Worm (Caenorhabditis elegans) whole organism, mixed stage, embryonic: ENCODE measurements around the gene srbc-54.
"Not testable (repeated sequence)": the region's sequence is repeated elsewhere in the genome, so short reads cannot be mapped to it uniquely, and the experiment has no call there.

Experiments used
- M03D4.4 ChIP-seq: sonication (generic microtip); optimal IDR thresholded peaks from 2 replicates; lab custom pipeline; 2017; ENCODE audit warnings: mild to moderate bottlenecking, missing genetic modification characterization, missing compliant biosample characterization
- bed-3 ChIP-seq: fragments of 200-800 bp; sonication (Bioruptor generic); optimal IDR thresholded peaks from 3 replicates; lab custom pipeline; 2018; ENCODE audit warnings: mild to moderate bottlenecking, missing genetic modification characterization, moderate library complexity, missing compliant biosample characterization
- blmp-1 ChIP-seq: fragments of 150-350 bp; optimal IDR thresholded peaks from 2 replicates; lab custom pipeline; 2014; ENCODE audit warnings: missing biosample characterization, missing genetic modification characterization
- ceh-39 ChIP-seq: fragments of 150-350 bp; optimal IDR thresholded peaks from 2 replicates; lab custom pipeline; 2014; ENCODE audit warnings: missing biosample characterization, missing genetic modification characterization
- ceh-43 ChIP-seq: fragments of 200-800 bp; sonication (Bioruptor generic); optimal IDR thresholded peaks from 2 replicates; lab custom pipeline; 2018; ENCODE audit warnings: mild to moderate bottlenecking, missing genetic modification characterization, moderate library complexity, missing compliant biosample characterization
- ces-1 ChIP-seq: fragments of 150-350 bp; optimal IDR thresholded peaks from 2 replicates; lab custom pipeline; 2014; ENCODE audit warnings: missing biosample characterization, missing genetic modification reagents, missing genetic modification characterization
- cnd-1 ChIP-seq: fragments of 200-800 bp; sonication (Bioruptor generic); optimal IDR thresholded peaks from 2 replicates; lab custom pipeline; 2018; ENCODE audit warnings: mild to moderate bottlenecking, missing genetic modification characterization, missing compliant biosample characterization
- elt-3 ChIP-seq: fragments of 150-350 bp; optimal IDR thresholded peaks from 2 replicates; lab custom pipeline; 2014; ENCODE audit warnings: missing biosample characterization, missing genetic modification characterization
- flh-1 ChIP-seq: fragments of 200-800 bp; sonication (Bioruptor generic); optimal IDR thresholded peaks from 2 replicates; lab custom pipeline; 2018; ENCODE audit warnings: mild to moderate bottlenecking, missing genetic modification characterization, moderate library complexity, missing compliant biosample characterization
- ham-2 ChIP-seq: fragments of 200-800 bp; sonication (Bioruptor generic); optimal IDR thresholded peaks from 2 replicates; lab custom pipeline; 2018; ENCODE audit warnings: mild to moderate bottlenecking, missing genetic modification characterization, missing compliant biosample characterization
- lin-13 ChIP-seq: fragments of 150-350 bp; optimal IDR thresholded peaks from 2 replicates; lab custom pipeline; 2014; ENCODE audit warnings: missing biosample characterization, missing genetic modification characterization
- lin-32 ChIP-seq: fragments of 200-800 bp; sonication (Bioruptor generic); optimal IDR thresholded peaks from 2 replicates; lab custom pipeline; 2018; ENCODE audit warnings: mild to moderate bottlenecking, missing genetic modification characterization, missing compliant biosample characterization
- mab-5 ChIP-seq: fragments of 150-350 bp; optimal IDR thresholded peaks from 2 replicates; lab custom pipeline; 2014; ENCODE audit warnings: missing biosample characterization, missing genetic modification characterization
- nhr-2 ChIP-seq: fragments of 150-350 bp; optimal IDR thresholded peaks from 2 replicates; lab custom pipeline; 2014; ENCODE audit warnings: missing biosample characterization, missing genetic modification characterization
- nhr-237 ChIP-seq: fragments of 150-350 bp; optimal IDR thresholded peaks from 2 replicates; lab custom pipeline; 2014; ENCODE audit warnings: missing biosample characterization, missing genetic modification characterization
- nhr-28 ChIP-seq: fragments of 150-350 bp; optimal IDR thresholded peaks from 2 replicates; lab custom pipeline; 2014; ENCODE audit warnings: missing biosample characterization, missing genetic modification characterization
- nhr-76 ChIP-seq: sonication (generic microtip); optimal IDR thresholded peaks from 2 replicates; lab custom pipeline; 2017; ENCODE audit warnings: missing biosample characterization, missing genetic modification characterization
- pha-4 ChIP-seq: fragments of 150-350 bp; optimal IDR thresholded peaks from 2 replicates; lab custom pipeline; 2018; ENCODE audit warnings: missing biosample characterization, missing genetic modification reagents, missing genetic modification characterization
- sem-2 ChIP-seq: fragments of 200-800 bp; sonication (Bioruptor generic); optimal IDR thresholded peaks from 2 replicates; lab custom pipeline; 2018; ENCODE audit warnings: mild to moderate bottlenecking, missing genetic modification characterization, missing compliant biosample characterization
- snpc-4 ChIP-seq: fragments of 150-350 bp; optimal IDR thresholded peaks from 2 replicates; lab custom pipeline; 2014; ENCODE audit warnings: missing biosample characterization, missing genetic modification characterization
- sptf-1 ChIP-seq: sonication (generic microtip); optimal IDR thresholded peaks from 2 replicates; lab custom pipeline; 2017; ENCODE audit warnings: mild to moderate bottlenecking, missing genetic modification characterization, moderate library complexity, missing compliant biosample characterization
- tbx-8 ChIP-seq: fragments of 200-800 bp; sonication (Bioruptor generic); optimal IDR thresholded peaks from 2 replicates; lab custom pipeline; 2018; ENCODE audit warnings: mild to moderate bottlenecking, missing genetic modification characterization, moderate library complexity, missing compliant biosample characterization
- unc-120 ChIP-seq: sonication (generic microtip); optimal IDR thresholded peaks from 2 replicates; lab custom pipeline; 2017; ENCODE audit warnings: missing genetic modification characterization, missing compliant biosample characterization; ENCODE audit not compliant: poor library complexity, severe bottlenecking
- unc-62 ChIP-seq: fragments of 150-350 bp; optimal IDR thresholded peaks from 2 replicates; lab custom pipeline; 2014; ENCODE audit warnings: missing biosample characterization, missing genetic modification reagents, missing genetic modification characterization
- zip-8 ChIP-seq: fragments of 150-350 bp; optimal IDR thresholded peaks from 2 replicates; lab custom pipeline; 2014; ENCODE audit warnings: missing biosample characterization, missing genetic modification characterization
- ztf-11 ChIP-seq: fragments of 150-350 bp; optimal IDR thresholded peaks from 2 replicates; lab custom pipeline; 2014; ENCODE audit warnings: missing biosample characterization, missing genetic modification characterization

srbc-54 gene

DNA sequence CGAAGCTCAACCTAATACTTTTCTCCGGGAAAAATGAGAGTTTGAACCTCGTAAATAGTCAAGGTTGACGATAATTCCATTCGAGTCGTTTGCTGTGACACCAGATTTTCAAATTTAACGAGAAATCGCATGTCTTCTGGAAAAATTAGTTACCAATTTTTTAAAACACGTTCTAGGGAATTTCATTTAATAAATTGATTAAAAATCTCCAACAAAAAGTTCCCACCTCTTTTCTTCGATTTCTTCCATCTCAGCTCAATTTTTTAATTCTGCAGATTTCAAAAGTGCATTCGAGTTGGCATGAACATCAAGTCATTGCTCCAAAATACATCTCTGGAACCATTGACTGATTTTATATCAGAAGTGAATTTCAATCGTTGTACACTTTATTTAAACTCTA, 21.5 kb downstream of the srbc-54 start, which contains the start of gene nhr-282:
Gene nhr-282, plus strand, starts transcription at position 301 of the 400 bp plus-strand sequence.
- not testable (repeated sequence) for TF ChIP-seq ham-2 (GFP tag; lab: Kevin White, UChicago); sem-2; unc-120 (tag; lab: Kevin White, UChicago)

DNA sequence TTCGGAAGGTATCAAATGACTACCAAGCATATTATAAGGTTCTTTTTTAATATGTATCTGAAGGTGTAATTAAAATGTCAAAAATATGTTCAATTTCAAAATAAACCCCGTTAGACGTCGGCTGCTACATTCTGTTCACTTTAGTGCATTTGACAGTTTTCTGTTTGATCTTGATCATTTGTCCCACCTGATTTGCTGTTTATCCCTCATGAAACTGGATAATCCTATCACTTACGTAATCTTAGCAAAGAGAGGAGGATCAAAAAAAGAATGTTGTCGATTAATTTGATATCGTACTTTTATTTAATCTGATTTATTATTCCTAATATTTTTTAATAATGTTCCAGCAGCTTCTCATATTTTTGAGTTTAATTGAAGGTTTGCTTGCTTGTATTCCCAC, 23.1 kb downstream of the srbc-54 start, which contains the start of gene F54B8.1:
Gene F54B8.1, plus strand, starts transcription at position 301 of the 400 bp plus-strand sequence.
- TF ChIP-seq nhr-237 (tag; lab: Kevin White, UChicago), result no peak

DNA sequence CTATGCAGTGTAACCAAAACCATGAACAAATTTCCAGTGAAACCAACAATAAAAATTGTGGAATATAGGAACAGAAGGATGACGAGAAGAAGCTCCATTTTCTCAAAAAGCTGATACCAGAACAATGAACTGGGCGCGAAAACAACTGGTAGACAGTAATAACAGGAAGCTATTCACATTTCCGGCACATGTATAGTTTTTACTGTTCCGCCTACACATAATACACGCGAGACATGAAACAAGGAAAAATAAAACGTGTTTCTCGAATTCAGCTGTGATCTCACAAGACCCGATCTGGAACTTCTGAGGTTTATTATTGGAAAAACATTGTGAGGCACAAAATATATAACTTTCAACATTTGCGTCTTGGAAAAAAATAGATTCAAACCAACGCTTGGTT, 24.0 kb downstream of the srbc-54 start, which contains the start of gene srsx-36:
Gene srsx-36, minus strand, starts transcription at position 101 of the 400 bp plus-strand sequence.
- TF ChIP-seq flh-1, result no peak
- TF ChIP-seq ceh-43 (GFP tag; lab: Kevin White, UChicago), result no peak
- no peak for TF ChIP-seq ztf-11
- TF ChIP-seq M03D4.4 (tag; lab: Kevin White, UChicago), result no peak
- no peak for TF ChIP-seq sptf-1 (tag; lab: Kevin White, UChicago)
- TF ChIP-seq sem-2, result no peak
- no peak for TF ChIP-seq cnd-1 (tag; lab: Kevin White, UChicago)
- no peak for TF ChIP-seq mab-5 (tag; lab: Kevin White, UChicago)
- TF ChIP-seq blmp-1 (tag; lab: Kevin White, UChicago), result no peak
- TF ChIP-seq pha-4 (tag; lab: Kevin White, UChicago), result no peak
- TF ChIP-seq ces-1 (GFP tag; lab: Kevin White, UChicago), result no peak
- TF ChIP-seq unc-62 (GFP tag; lab: Kevin White, UChicago), result no peak
- no peak for TF ChIP-seq tbx-8 (GFP tag; lab: Kevin White, UChicago)
- no peak for TF ChIP-seq elt-3 (tag; lab: Kevin White, UChicago)
- TF ChIP-seq nhr-237 (tag; lab: Kevin White, UChicago), result no peak
- no peak for TF ChIP-seq nhr-76 (tag; lab: Kevin White, UChicago)
- TF ChIP-seq, all 35 proteins: peak for 0

DNA sequence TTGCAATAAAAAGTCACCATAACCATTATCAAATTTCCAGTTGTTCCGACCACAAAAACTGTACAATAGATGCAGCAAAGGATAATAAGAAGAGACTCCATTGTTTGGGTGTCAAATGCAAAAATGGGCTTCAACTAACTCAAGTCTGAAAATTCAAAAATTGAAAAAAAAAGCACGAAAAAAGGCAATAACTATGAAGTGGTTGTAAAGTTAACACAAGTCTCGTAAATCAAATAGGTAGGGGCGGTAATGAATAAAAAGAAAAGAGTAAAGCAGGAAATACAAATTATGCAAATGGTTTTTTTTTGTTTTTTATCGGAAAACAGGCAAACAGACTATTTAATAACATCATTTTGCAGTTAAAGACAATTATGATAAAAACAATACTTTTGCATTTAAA, 26.1 kb downstream of the srbc-54 start, which contains the start of gene srsx-38:
Gene srsx-38, minus strand, starts transcription at position 101 of the 400 bp plus-strand sequence.
- not testable (repeated sequence) for TF ChIP-seq elt-3 (tag; lab: Kevin White, UChicago); ham-2 (GFP tag; lab: Kevin White, UChicago); bed-3

DNA sequence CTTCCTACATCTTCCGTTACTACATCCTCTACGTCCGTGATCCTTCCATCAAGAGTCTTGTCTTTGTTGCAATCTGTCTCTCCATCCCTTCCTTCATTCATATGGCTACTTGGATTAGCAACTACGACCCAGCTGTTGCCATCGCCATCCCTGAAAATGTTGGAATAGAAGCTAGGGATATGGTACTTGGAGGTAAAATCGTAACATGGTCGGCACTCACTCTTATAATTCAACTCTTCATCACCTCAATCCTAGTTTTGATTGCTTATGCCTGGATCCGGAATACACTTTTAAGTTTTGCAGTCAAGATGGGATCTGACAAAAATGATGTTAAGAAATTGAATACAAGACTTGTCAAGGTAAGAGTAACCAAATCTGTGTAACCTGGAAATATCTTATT, 29.8 kb downstream of the srbc-54 start, which contains the start of gene T26E4.18:
Gene T26E4.18, minus strand, starts transcription at position 101 of the 400 bp plus-strand sequence.
- not testable (repeated sequence) for TF ChIP-seq lin-13; nhr-28 (tag; lab: Kevin White, UChicago); unc-62 (GFP tag; lab: Kevin White, UChicago)

DNA sequence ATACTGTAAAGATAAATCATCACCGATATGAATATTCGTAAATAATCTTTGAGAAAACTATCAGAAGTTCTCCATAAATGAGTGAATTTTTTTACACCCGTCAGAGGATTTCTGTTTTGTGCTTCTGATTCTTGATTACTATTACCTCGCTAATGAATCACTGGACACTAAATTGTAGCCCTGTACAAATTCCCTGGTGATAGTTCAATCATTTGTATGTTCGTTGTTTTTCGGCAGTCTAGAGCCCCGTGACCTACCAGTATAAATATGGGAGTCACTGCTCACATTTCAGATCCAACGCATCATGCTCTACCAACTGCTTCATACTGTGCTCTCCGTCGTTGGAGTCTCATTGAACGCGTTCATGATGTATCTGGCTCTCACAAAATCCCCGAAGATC, 30.4 kb downstream of the srbc-54 start, which contains the start of gene srd-27:
Gene srd-27, plus strand, starts transcription at position 301 of the 400 bp plus-strand sequence.
- not testable (repeated sequence) for TF ChIP-seq ces-1 (GFP tag; lab: Kevin White, UChicago); flh-1; nhr-237 (tag; lab: Kevin White, UChicago)

DNA sequence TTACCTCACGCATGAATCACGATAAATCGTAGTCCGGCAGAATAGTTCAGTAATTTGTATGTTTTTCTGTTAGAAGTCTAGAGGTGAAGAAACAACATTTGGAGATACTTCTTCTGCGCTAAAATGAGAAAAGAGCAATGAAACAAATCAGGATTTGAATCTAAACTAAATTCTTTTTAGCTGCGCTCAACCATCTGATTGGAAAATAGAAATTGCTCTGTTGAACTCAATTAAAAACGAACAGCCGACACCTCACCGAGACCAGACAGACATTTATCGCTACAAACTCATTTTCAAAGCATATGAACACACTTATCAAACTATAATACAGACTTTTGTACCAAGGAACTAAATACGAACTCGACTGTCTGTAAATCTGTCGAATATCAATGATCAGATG, 30.9 kb downstream of the srbc-54 start, which contains the start of gene T26E4.9:
Gene T26E4.9, minus strand, starts transcription at position 101 of the 400 bp plus-strand sequence.
- TF ChIP-seq cnd-1, nhr-2, ceh-39 (tag; lab: Kevin White, UChicago): not testable (repeated sequence)

DNA sequence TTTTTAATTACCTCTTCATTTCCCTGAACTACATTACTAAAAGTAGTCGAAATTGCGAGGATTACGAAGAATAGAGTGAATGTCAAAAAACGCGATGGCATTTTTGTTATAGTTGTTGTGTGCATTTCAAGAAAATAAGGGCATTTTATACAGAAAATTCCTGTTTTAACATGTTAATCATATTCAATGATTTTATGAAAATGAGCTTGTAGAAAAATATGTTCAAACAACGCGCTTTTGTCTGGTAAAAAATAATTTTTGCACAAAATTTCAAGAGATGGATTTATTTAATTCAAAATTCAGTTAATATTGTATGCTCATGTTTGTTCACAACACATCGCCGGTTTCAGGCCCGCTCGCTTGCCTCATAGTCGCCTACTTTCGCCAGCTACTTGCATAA, 35.4 kb downstream of the srbc-54 start, which contains the start of gene T26E4.10:
Gene T26E4.10, minus strand, starts transcription at position 101 of the 400 bp plus-strand sequence.
- no peak for TF ChIP-seq snpc-4 (tag; lab: Kevin White, UChicago)
- TF ChIP-seq zip-8 (tag; lab: Kevin White, UChicago), result no peak
- TF ChIP-seq cnd-1 (tag; lab: Kevin White, UChicago), result no peak
- no peak for TF ChIP-seq M03D4.4 (tag; lab: Kevin White, UChicago)
- TF ChIP-seq lin-32 (GFP tag; lab: Kevin White, UChicago), result no peak
- no peak for TF ChIP-seq blmp-1 (tag; lab: Kevin White, UChicago)
- TF ChIP-seq ceh-39 (tag; lab: Kevin White, UChicago), result no peak
